Worm (Caenorhabditis elegans) whole organism, L4 larva: Measurements from ENCODE around the gene smg-3.

Source experiments
- F10B5.3 ChIP-seq: sonication (generic microtip); optimal IDR thresholded peaks from 2 replicates; lab custom pipeline; 2016; ENCODE audit warnings: mild to moderate bottlenecking, missing genetic modification characterization, missing compliant biosample characterization
- ama-1 ChIP-seq: fragments of 150-350 bp; optimal IDR thresholded peaks from 2 replicates; lab custom pipeline; 2014; ENCODE audit warnings: inconsistent platforms, mixed read lengths
- dve-1 ChIP-seq: sonication (generic microtip); optimal IDR thresholded peaks from 2 replicates; lab custom pipeline; 2017; ENCODE audit warnings: antibody characterized with exemption, mild to moderate bottlenecking, missing genetic modification characterization, missing compliant biosample characterization; ENCODE audit not compliant: insufficient read depth
- egl-27 ChIP-seq: sonication (generic microtip); optimal IDR thresholded peaks from 3 replicates; lab custom pipeline; 2017; ENCODE audit warnings: missing biosample characterization, missing genetic modification reagents, missing genetic modification characterization
- jun-1 ChIP-seq: fragments of 150-350 bp; optimal IDR thresholded peaks from 2 replicates; lab custom pipeline; 2014; ENCODE audit warnings: missing biosample characterization, missing genetic modification reagents, missing genetic modification characterization
- lin-15B ChIP-seq: fragments of 150-350 bp; sonication (generic microtip); optimal IDR thresholded peaks from 3 replicates; lab custom pipeline; 2014; ENCODE audit warnings: missing biosample characterization, missing genetic modification characterization
- nhr-11 ChIP-seq: fragments of 150-350 bp; optimal IDR thresholded peaks from 2 replicates; lab custom pipeline; 2014; ENCODE audit warnings: missing biosample characterization, missing genetic modification characterization
- nhr-76 ChIP-seq: fragments of 150-350 bp; optimal IDR thresholded peaks from 2 replicates; lab custom pipeline; 2014; ENCODE audit warnings: missing biosample characterization, missing genetic modification characterization
- rbr-2 ChIP-seq: sonication (generic microtip); optimal IDR thresholded peaks from 2 replicates; lab custom pipeline; 2016; ENCODE audit warnings: missing genotype, missing genetic modification characterization, missing compliant biosample characterization
- saeg-2 ChIP-seq: fragments of 200-800 bp; sonication (Bioruptor generic); IDR thresholded peaks from 2 replicates; pipeline ENCODE4 v1.3.6; 2022; ENCODE audit warnings: missing genetic modification reagents, missing genetic modification characterization, missing compliant biosample characterization
- zfp-3 ChIP-seq: fragments of 200-800 bp; sonication (Bioruptor generic); conservative IDR thresholded peaks from 2 replicates; pipeline ENCODE4 v1.3.6; 2022; ENCODE audit warnings: missing genetic modification reagents, missing genetic modification characterization, missing compliant biosample characterization

DNA sequence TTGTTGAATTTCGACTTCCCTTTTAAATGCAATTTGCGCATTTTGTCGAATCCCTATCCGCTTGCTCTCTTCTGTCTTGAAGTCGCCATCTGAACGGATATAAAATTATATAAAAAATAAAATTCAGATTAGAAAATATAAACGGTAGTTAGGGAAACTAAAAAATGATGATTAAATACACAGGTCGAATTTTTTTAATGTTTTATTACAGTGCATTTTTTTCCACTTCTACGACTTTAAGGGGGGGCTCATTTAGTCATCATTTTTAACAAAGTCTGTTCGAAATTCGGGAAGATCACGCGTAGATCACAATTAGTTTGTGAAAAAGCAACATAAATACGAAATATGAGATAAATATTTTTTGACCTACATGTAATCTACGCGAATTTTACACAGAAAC lies 30.0 kb downstream of the smg-3 start, which contains the start of gene Y73B6BL.14:
- no peak for TF ChIP-seq nhr-76 (tag; lab: Kevin White, UChicago)
- TF ChIP-seq zfp-3 (GFP tag; lab: Robert Waterston, UW) = no peak
- no peak for TF ChIP-seq egl-27 (tag; lab: Kevin White, UChicago)
- TF ChIP-seq lin-15B (tag; lab: Kevin White, UChicago) = no peak
- TF ChIP-seq saeg-2 (GFP tag; lab: Robert Waterston, UW) = no peak
- no peak for TF ChIP-seq ama-1
- TF ChIP-seq dve-1 (tag; lab: Kevin White, UChicago) = no peak
- no peak for TF ChIP-seq nhr-11 (tag; lab: Kevin White, UChicago)
- no peak for TF ChIP-seq F10B5.3 (tag; lab: Kevin White, UChicago)
- TF ChIP-seq jun-1 = no peak
- TF ChIP-seq rbr-2 (tag; lab: Kevin White, UChicago) = no peak
